Worm (Caenorhabditis elegans) whole organism, young adult: ENCODE measurements around the gene fipr-6.

Source experiments
- B0019.2 ChIP-seq: fragments of 200-800 bp; sonication (Bioruptor generic); conservative IDR thresholded peaks from 2 replicates; pipeline ENCODE4 v1.3.6; 2022; ENCODE audit warnings: missing genetic modification reagents, missing genetic modification characterization, missing compliant biosample characterization
- B0261.1 ChIP-seq: sonication (generic microtip); optimal IDR thresholded peaks from 2 replicates; lab custom pipeline; 2016; ENCODE audit warnings: mild to moderate bottlenecking, missing genetic modification characterization, moderate library complexity, missing compliant biosample characterization
- B0336.3 ChIP-seq: fragments of 200-800 bp; sonication (Bioruptor generic); IDR thresholded peaks from 2 replicates; pipeline ENCODE4 v1.3.6; 2022; ENCODE audit warnings: missing genetic modification characterization, missing compliant biosample characterization
- F22D6.2 ChIP-seq: sonication (generic microtip); optimal IDR thresholded peaks from 2 replicates; lab custom pipeline; 2016; ENCODE audit warnings: mild to moderate bottlenecking, missing genetic modification characterization, missing compliant biosample characterization
- F33H1.4 ChIP-seq: fragments of 200-800 bp; sonication (Bioruptor generic); IDR thresholded peaks from 2 replicates; pipeline ENCODE4 v1.3.6; 2022; ENCODE audit warnings: missing genetic modification reagents, missing genetic modification characterization, missing compliant biosample characterization
- F37B4.10 ChIP-seq: fragments of 200-800 bp; sonication (Bioruptor generic); IDR thresholded peaks from 2 replicates; pipeline ENCODE4 v1.3.6; 2022; ENCODE audit warnings: missing genetic modification characterization, missing compliant biosample characterization
- F52B5.7 ChIP-seq: sonication (generic microtip); optimal IDR thresholded peaks from 2 replicates; lab custom pipeline; 2016; ENCODE audit warnings: mild to moderate bottlenecking, missing genetic modification characterization, missing compliant biosample characterization
- F57C9.4 ChIP-seq: sonication (generic microtip); optimal IDR thresholded peaks from 2 replicates; lab custom pipeline; 2017; ENCODE audit warnings: mild to moderate bottlenecking, missing genetic modification characterization, missing compliant biosample characterization
- K12H6.12 ChIP-seq: fragments of 200-800 bp; sonication (Bioruptor generic); optimal IDR thresholded peaks from 2 replicates; lab custom pipeline; 2018; ENCODE audit warnings: mild to moderate bottlenecking, missing genetic modification characterization, missing compliant biosample characterization
- T07F8.4 ChIP-seq: sonication (generic microtip); optimal IDR thresholded peaks from 2 replicates; lab custom pipeline; 2016; ENCODE audit warnings: mild to moderate bottlenecking, missing genetic modification characterization, moderate library complexity, missing compliant biosample characterization
- T26A5.8 ChIP-seq: sonication (generic microtip); optimal IDR thresholded peaks from 2 replicates; lab custom pipeline; 2016; ENCODE audit warnings: missing genetic modification characterization, missing compliant biosample characterization
- Y53G8AR.9 ChIP-seq: fragments of 200-800 bp; sonication (Bioruptor generic); conservative IDR thresholded peaks from 2 replicates; pipeline ENCODE4 v1.3.6; 2022; ENCODE audit warnings: missing genetic modification reagents, missing genetic modification characterization, missing compliant biosample characterization
- Y67H2A.10 ChIP-seq: fragments of 200-800 bp; sonication (Bioruptor generic); conservative IDR thresholded peaks from 2 replicates; pipeline ENCODE4 v1.3.6; 2022; ENCODE audit warnings: missing genetic modification reagents, missing genetic modification characterization, missing compliant biosample characterization
- aptf-3 ChIP-seq: fragments of 200-800 bp; sonication (Bioruptor generic); IDR thresholded peaks from 2 replicates; pipeline ENCODE4 v1.3.6; 2022; ENCODE audit warnings: missing genetic modification characterization, missing compliant biosample characterization
- attf-6 ChIP-seq: fragments of 200-800 bp; sonication (Bioruptor generic); IDR thresholded peaks from 2 replicates; pipeline ENCODE4 v1.3.6; 2022; ENCODE audit warnings: missing genetic modification reagents, missing genetic modification characterization, missing compliant biosample characterization
- cebp-2 ChIP-seq: fragments of 200-800 bp; sonication (Bioruptor generic); IDR thresholded peaks from 2 replicates; pipeline ENCODE4 v1.3.6; 2022; ENCODE audit warnings: missing genetic modification characterization, missing compliant biosample characterization
- ceh-58 ChIP-seq: fragments of 200-800 bp; sonication (Bioruptor generic); IDR thresholded peaks from 2 replicates; pipeline ENCODE4 v1.3.6; 2022; ENCODE audit warnings: missing genetic modification characterization, missing compliant biosample characterization
- dox-1 ChIP-seq: fragments of 200-800 bp; sonication (Bioruptor generic); IDR thresholded peaks from 2 replicates; pipeline ENCODE4 v1.3.6; 2022; ENCODE audit warnings: missing genetic modification reagents, missing genetic modification characterization, missing compliant biosample characterization
- egl-18 ChIP-seq: fragments of 200-800 bp; sonication (Bioruptor generic); IDR thresholded peaks from 2 replicates; pipeline ENCODE4 v1.3.6; 2022; ENCODE audit warnings: missing genetic modification reagents, missing genetic modification characterization, missing compliant biosample characterization
- egrh-3 ChIP-seq: fragments of 200-800 bp; sonication (Bioruptor generic); IDR thresholded peaks from 2 replicates; pipeline ENCODE4 v1.3.6; 2022; ENCODE audit warnings: missing genetic modification reagents, missing genetic modification characterization, missing compliant biosample characterization
- ets-4 ChIP-seq: fragments of 200-800 bp; sonication (Bioruptor generic); optimal IDR thresholded peaks from 2 replicates; lab custom pipeline; 2018; ENCODE audit warnings: mild to moderate bottlenecking, missing genetic modification characterization, missing compliant biosample characterization
- fkh-3 ChIP-seq: sonication (generic microtip); optimal IDR thresholded peaks from 2 replicates; lab custom pipeline; 2016; ENCODE audit warnings: mild to moderate bottlenecking, missing genetic modification characterization, missing compliant biosample characterization
- gei-17 ChIP-seq: fragments of 200-800 bp; sonication (Bioruptor generic); optimal IDR thresholded peaks from 2 replicates; lab custom pipeline; 2018; ENCODE audit warnings: mild to moderate bottlenecking, missing genetic modification characterization, missing compliant biosample characterization
- him-1 ChIP-seq: sonication (generic microtip); optimal IDR thresholded peaks from 2 replicates; lab custom pipeline; 2016; ENCODE audit warnings: missing genotype, missing genetic modification reagents, missing genetic modification characterization, missing compliant biosample characterization
- hmg-1.2 ChIP-seq: fragments of 200-800 bp; sonication (Bioruptor generic); IDR thresholded peaks from 2 replicates; pipeline ENCODE4 v1.3.6; 2022; ENCODE audit warnings: missing genetic modification reagents, missing genetic modification characterization, missing compliant biosample characterization
- lin-35 ChIP-seq, 3 experiments: fragments of 150-350 bp in 2 of 3; sonication (generic microtip) in 1 of 3; optimal IDR thresholded peaks; 2 replicates each; lab custom pipeline; 2014 to 2018; ENCODE audit warnings: missing biosample characterization in 3 of 3, missing genetic modification characterization in 3 of 3, missing genetic modification reagents in 3 of 3
- lin-40 ChIP-seq: sonication (generic microtip); optimal IDR thresholded peaks from 2 replicates; lab custom pipeline; 2016; ENCODE audit warnings: missing genetic modification characterization, mild to moderate bottlenecking, missing compliant biosample characterization, missing genotype, missing genetic modification reagents
- lin-54 ChIP-seq: fragments of 200-800 bp; sonication (Bioruptor generic); optimal IDR thresholded peaks from 2 replicates; lab custom pipeline; 2018; ENCODE audit warnings: mild to moderate bottlenecking, missing genetic modification characterization, missing compliant biosample characterization
- madf-3 ChIP-seq: fragments of 200-800 bp; sonication (Bioruptor generic); IDR thresholded peaks from 2 replicates; pipeline ENCODE4 v1.3.6; 2022; ENCODE audit warnings: missing genetic modification reagents, missing genetic modification characterization, missing compliant biosample characterization
- nfya-1 ChIP-seq: sonication (generic microtip); optimal IDR thresholded peaks from 2 replicates; lab custom pipeline; 2017; ENCODE audit warnings: antibody characterized with exemption, missing compliant biosample characterization, missing genetic modification characterization, borderline replicate concordance; ENCODE audit not compliant: insufficient read depth
- nfyb-1 ChIP-seq: fragments of 200-800 bp; sonication (Bioruptor generic); IDR thresholded peaks from 2 replicates; pipeline ENCODE4 v1.3.6; 2022; ENCODE audit warnings: missing genetic modification reagents, missing genetic modification characterization, missing compliant biosample characterization
- pha-4 ChIP-seq: fragments of 150-350 bp; sonication (generic microtip); optimal IDR thresholded peaks from 2 replicates; lab custom pipeline; 2014; ENCODE audit warnings: missing biosample characterization, missing genetic modification reagents, missing genetic modification characterization
- rpc-1 ChIP-seq, 2 experiments: fragments of 150-350 bp in 1 of 2; sonication (generic microtip) in 1 of 2; optimal IDR thresholded peaks; 2 replicates each; lab custom pipeline; 2014 to 2018; ENCODE audit warnings: missing biosample characterization in 1 of 2, missing genetic modification characterization in 1 of 2, missing genetic modification reagents in 1 of 2, missing genotype in 1 of 2
- snpc-4 ChIP-seq, 5 experiments: fragments of 150-350 bp in 1 of 5; sonication (generic microtip) in 4 of 5; optimal IDR thresholded peaks; 2 replicates each; lab custom pipeline; 2014 to 2018; ENCODE audit warnings: missing genetic modification characterization in 5 of 5, missing biosample characterization in 3 of 5, antibody characterized with exemption in 2 of 5, mild to moderate bottlenecking in 2 of 5, missing compliant biosample characterization in 2 of 5, missing genotype in 2 of 5, moderate library complexity in 2 of 5, missing genetic modification reagents in 1 of 5
- somi-1 ChIP-seq: fragments of 200-800 bp; sonication (Bioruptor generic); optimal IDR thresholded peaks from 2 replicates; lab custom pipeline; 2018; ENCODE audit warnings: mild to moderate bottlenecking, missing genetic modification characterization, missing compliant biosample characterization
- sptf-2 ChIP-seq: fragments of 200-800 bp; sonication (Bioruptor generic); optimal IDR thresholded peaks from 2 replicates; lab custom pipeline; 2018; ENCODE audit warnings: mild to moderate bottlenecking, missing genetic modification characterization, missing compliant biosample characterization
- zfh-2 ChIP-seq: fragments of 200-800 bp; sonication (Bioruptor generic); conservative IDR thresholded peaks from 2 replicates; pipeline ENCODE4 v1.3.6; 2022; ENCODE audit warnings: missing genetic modification reagents, missing genetic modification characterization, missing compliant biosample characterization
- zim-3 ChIP-seq: sonication (generic microtip); optimal IDR thresholded peaks from 2 replicates; lab custom pipeline; 2017; ENCODE audit warnings: mild to moderate bottlenecking, missing genetic modification characterization, moderate library complexity, missing compliant biosample characterization
- ztf-26 ChIP-seq: sonication (generic microtip); optimal IDR thresholded peaks from 2 replicates; lab custom pipeline; 2017; ENCODE audit warnings: missing genetic modification characterization, missing compliant biosample characterization
- ztf-28 ChIP-seq: fragments of 200-800 bp; sonication (Bioruptor generic); IDR thresholded peaks from 2 replicates; pipeline ENCODE4 v1.3.6; 2022; ENCODE audit warnings: missing genetic modification reagents, missing genetic modification characterization, missing compliant biosample characterization
- ztf-3 ChIP-seq: fragments of 200-800 bp; sonication (Bioruptor generic); optimal IDR thresholded peaks from 2 replicates; lab custom pipeline; 2018; ENCODE audit warnings: mild to moderate bottlenecking, missing genetic modification characterization, missing compliant biosample characterization

Gene fipr-6

DNA sequence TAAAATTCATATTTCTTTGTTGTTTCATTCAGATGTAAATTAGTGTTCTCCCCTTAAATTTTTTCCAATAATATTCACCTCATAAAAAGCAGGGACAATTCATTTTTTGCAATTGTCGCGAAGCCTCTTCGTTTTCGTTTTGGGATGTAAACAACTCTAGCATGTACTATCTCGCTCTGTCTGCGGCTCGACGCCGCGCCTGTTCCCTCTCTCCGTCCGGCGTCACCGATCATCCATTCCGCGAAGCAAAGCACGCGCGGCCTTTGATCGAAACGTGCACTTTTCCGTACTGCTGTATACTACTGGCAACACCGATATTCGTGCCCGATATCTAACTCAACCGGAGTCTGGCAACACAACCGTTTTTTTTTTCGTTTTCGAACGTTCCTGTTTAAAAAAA lies 15.9 kb downstream of the fipr-6 start (continued):
- TF ChIP-seq nfya-1 (tag; lab: Kevin White, UChicago): no peak
- 0 out of 2 replicates have a peak, but pooled peaks have one; percentile 9 for TF ChIP-seq dox-1 (GFP tag; lab: Robert Waterston, UW)
- no peak for TF ChIP-seq sptf-2 (GFP tag; lab: Kevin White, UChicago)
- no peak for TF ChIP-seq F52B5.7
- no peak for TF ChIP-seq ztf-26 (tag; lab: Kevin White, UChicago)
- no peak for TF ChIP-seq snpc-4 (GFP tag; optimal IDR thresholded peaks at IDR 0.05; lab: Kevin White, UChicago)
- TF ChIP-seq snpc-4 (tag; optimal IDR thresholded peaks at IDR 0.05; lab: Kevin White, UChicago): no peak
- TF ChIP-seq lin-40 (tag; lab: Kevin White, UChicago): no peak
- no peak for TF ChIP-seq aptf-3 (GFP tag; lab: Robert Waterston, UW)
- TF ChIP-seq hmg-1.2: peak; percentile 17; the same call in 1 of the 2 replicates
- no peak for TF ChIP-seq egrh-3 (GFP tag; lab: Robert Waterston, UW)
- no peak for TF ChIP-seq pha-4

- TF ChIP-seq ztf-3 (GFP tag; lab: Kevin White, UChicago): no peak
- TF ChIP-seq F57C9.4 (tag; lab: Kevin White, UChicago): no peak
- TF ChIP-seq gei-17 (GFP tag; lab: Kevin White, UChicago): no peak
- no peak for TF ChIP-seq madf-3
- TF ChIP-seq B0019.2 (GFP tag; lab: Robert Waterston, UW): no peak
- no peak for TF ChIP-seq ets-4 (GFP tag; lab: Kevin White, UChicago)
- no peak for TF ChIP-seq somi-1 (GFP tag; lab: Kevin White, UChicago)
- no peak for TF ChIP-seq ztf-26 (tag; lab: Kevin White, UChicago)
- TF ChIP-seq ztf-28: no peak
- no peak for TF ChIP-seq B0261.1 (tag; lab: Kevin White, UChicago)
- TF ChIP-seq Y67H2A.10 (GFP tag; lab: Robert Waterston, UW): no peak
- TF ChIP-seq ceh-58 (GFP tag; lab: Robert Waterston, UW): no peak
- TF ChIP-seq F37B4.10 (GFP tag; lab: Robert Waterston, UW): no peak
- TF ChIP-seq fkh-3: no peak
- TF ChIP-seq K12H6.12: no peak
- TF ChIP-seq attf-6 (GFP tag; lab: Robert Waterston, UW): no peak
- TF ChIP-seq aptf-3 (GFP tag; lab: Robert Waterston, UW): no peak
- no peak for TF ChIP-seq him-1 (tag; lab: Kevin White, UChicago)
Observed at ce11 chrV:10247673-10248239, 16.7 kb downstream of the fipr-6 start.

- TF ChIP-seq zfh-2 (GFP tag; lab: Robert Waterston, UW) (peak; percentile 44; the same call in 1 of the 2 replicates), egl-18 (no peak), nfyb-1 (GFP tag; lab: Robert Waterston, UW) (0 out of 2 replicates have a peak, but pooled peaks have one; percentile 9), Y53G8AR.9 (GFP tag; lab: Robert Waterston, UW) (0 out of 2 replicates have a peak, but pooled peaks have one; percentile 40)
Observed at ce11 chrV:10248255-10248979, 17.4 kb downstream of the fipr-6 start, which contains the start of gene akt-1. TSS of gene akt-1 (plus strand) at chrV:10248905.

DNA sequence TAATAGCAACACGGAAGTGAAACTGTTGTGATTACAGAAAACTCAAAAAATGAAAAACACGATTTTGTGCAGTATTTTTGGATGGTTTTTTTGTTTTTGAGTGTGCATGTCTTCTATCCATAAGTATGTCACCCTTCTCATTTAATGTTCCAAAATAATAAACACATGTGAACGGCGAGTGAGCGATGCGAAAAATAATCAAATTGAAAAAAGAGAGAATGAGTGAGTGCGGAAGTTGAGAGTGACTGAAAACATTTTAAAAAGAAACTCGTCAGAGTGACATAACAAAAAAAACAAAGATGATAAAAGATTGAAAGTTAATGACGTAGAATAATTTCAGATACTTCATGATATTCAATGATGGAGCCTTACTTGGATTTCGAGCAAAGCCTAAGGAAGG lies 18.5 kb downstream of the fipr-6 start:
- no peak for TF ChIP-seq B0336.3 (GFP tag; lab: Robert Waterston, UW)
- TF ChIP-seq T07F8.4 (tag; lab: Kevin White, UChicago): no peak
- no peak for TF ChIP-seq F52B5.7
- TF ChIP-seq rpc-1 (optimal IDR thresholded peaks at IDR 0.05; lab: Kevin White, UChicago): no peak
- no peak for TF ChIP-seq rpc-1 (tag; optimal IDR thresholded peaks at IDR 0.05; lab: Kevin White, UChicago)
- TF ChIP-seq lin-35 (GFP tag; optimal IDR thresholded peaks at IDR 0.05; lab: Kevin White, UChicago): no peak
- no peak for TF ChIP-seq F22D6.2
- no peak for TF ChIP-seq zim-3 (tag; lab: Kevin White, UChicago)
- TF ChIP-seq cebp-2 (GFP tag; lab: Robert Waterston, UW): no peak
- TF ChIP-seq egl-18: no peak
- TF ChIP-seq F33H1.4 (GFP tag; lab: Robert Waterston, UW): no peak
- TF ChIP-seq lin-54: no peak
- TF ChIP-seq T26A5.8 (tag; lab: Kevin White, UChicago): no peak
- TF ChIP-seq, all 124 proteins: peak for 0
